Fruit fly (Drosophila melanogaster): ENCODE measurements around the gene CG32713.

- TF ChIP-seq Blimp-1 (GFP tag; optimal IDR thresholded peaks at IDR 0.05) (no peak), salr (GFP tag; optimal IDR thresholded peaks at IDR 0.05) (no peak), CG8632 (GFP tag; optimal IDR thresholded peaks at IDR 0.05) (no peak), CG3032 (tag; optimal IDR thresholded peaks at IDR 0.05) (no peak), Eip75B (GFP tag; optimal IDR thresholded peaks at IDR 0.05) (no peak), Sox15 (GFP tag; optimal IDR thresholded peaks at IDR 0.05) (no peak)
These were observed 13.2 kb downstream of the CG32713 start for dm6 chrX:8444279-8444678.
